Fruit fly (Drosophila melanogaster) whole organism, prepupa: ENCODE data around the gene Tbcc.
A peak's percentile ranks its signal among the peaks of the same experiment; 100 is the strongest.

Source experiments
- CG32006 ChIP-seq: fragments of 200-800 bp; sonication (Bioruptor generic); optimal IDR thresholded peaks from 3 replicates; lab custom pipeline; 2017; ENCODE audit warnings: missing biosample characterization, mild to moderate bottlenecking, missing genetic modification characterization
- Eip78C ChIP-seq: fragments of 200-800 bp; sonication (Bioruptor generic); peaks from one replicate; lab custom pipeline; 2016; ENCODE audit warnings: missing biosample characterization, missing genetic modification characterization

The Tbcc gene

dm6 chr2L:4146317-4146716 is 41.3 kb downstream of the Tbcc start:
- TF ChIP-seq CG32006 (GFP tag; lab: Kevin White, UChicago) (no peak), Eip78C (GFP tag; lab: Kevin White, UChicago) (peak; percentile 52)
- TF ChIP-seq, all 60 proteins: peak for 1
